Worm (Caenorhabditis elegans) whole organism, dauer: ENCODE data around the gene Y55F3BR.2.

Source experiments
- unc-62 ChIP-seq: sonication (generic microtip); optimal IDR thresholded peaks from 2 replicates; lab custom pipeline; 2017; ENCODE audit warnings: missing biosample characterization, missing genetic modification reagents, missing genetic modification characterization

Gene Y55F3BR.2

DNA sequence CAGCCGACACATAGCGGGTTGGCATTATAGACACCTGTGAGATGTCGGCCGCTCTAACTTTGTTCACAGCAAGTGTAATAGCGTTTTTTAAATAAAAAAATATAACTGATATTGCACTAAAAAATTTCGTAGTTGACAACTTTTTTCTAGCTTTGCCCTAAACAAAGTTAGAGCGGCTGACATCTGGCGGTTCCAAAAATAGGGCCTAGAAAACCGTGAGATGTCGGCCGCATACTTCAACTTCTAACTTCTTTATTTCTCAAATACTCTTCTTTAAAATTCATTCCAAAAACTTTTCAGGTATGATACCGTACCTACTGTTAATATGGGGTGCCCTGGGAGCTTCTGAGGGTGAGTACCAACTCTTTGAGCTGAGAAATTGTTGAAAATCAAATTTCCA is at the start of gene Y55F3BR.2:
Y55F3BR.2 (plus strand) TSS at position 301 of the 400 bp plus-strand sequence.
- TF ChIP-seq unc-62 (GFP tag; lab: Kevin White, UChicago): no peak

DNA sequence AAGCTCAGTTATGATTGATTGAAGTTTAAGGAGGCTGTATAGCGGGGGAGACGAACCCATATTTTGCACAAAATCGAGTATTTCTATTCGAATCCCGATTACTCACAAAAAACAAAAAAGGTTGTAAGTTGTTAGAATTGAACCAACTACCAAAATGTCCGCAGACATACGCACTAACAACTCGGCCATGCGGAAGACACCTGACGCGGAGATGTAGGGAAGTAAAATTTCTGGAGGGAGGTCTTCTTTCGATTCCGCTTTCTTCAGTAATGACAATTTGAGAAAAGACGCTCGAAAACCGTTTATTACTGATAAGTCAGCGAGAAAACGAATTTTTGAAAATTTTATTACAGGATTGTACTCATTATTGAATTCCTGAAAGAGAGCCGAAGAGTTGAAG is 40.9 kb upstream of the Y55F3BR.2 start:
- no peak for TF ChIP-seq unc-62 (GFP tag; lab: Kevin White, UChicago)

DNA sequence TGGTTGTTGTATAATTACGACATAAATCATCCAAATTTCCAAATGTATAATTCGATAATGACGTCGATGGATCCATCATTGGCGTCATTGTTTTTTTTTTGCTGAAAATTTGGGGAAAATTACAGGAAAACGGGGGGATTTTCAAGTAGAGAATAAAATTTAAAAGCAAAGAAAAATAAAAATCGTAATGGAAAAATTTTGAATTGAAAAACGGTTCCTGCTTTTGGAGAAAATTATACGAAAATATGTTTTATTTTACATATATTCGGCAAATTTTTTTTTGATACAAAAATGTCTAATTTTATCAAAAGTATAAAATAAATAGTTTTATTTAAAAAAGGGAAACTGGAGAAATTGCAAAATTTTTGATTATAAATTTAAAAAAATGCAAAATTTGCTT is 33.9 kb upstream of the Y55F3BR.2 start, which contains the start of gene zipt-15:
zipt-15 (minus strand) TSS at position 101 of the 400 bp plus-strand sequence.
- TF ChIP-seq unc-62 (GFP tag; lab: Kevin White, UChicago): no peak

DNA sequence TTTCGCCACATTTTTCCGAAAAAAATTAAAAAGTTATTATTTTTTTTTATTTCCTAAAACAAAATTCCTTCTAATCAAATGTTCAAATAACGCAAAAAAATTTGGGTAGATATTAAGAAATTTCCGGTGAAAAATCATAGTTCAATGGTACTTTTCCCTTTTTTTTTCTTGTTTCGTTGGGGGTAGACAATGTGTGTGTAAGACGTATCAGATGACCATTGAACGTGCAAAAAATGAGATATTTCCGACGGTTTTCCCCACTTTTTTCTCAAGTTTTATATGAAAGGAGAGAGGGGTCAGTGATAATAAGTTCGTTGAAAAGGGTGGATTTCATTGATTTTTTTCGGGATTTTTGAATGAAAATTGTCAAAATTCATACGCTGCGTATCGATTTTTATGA is 32.6 kb upstream of the Y55F3BR.2 start:
- TF ChIP-seq unc-62 (GFP tag; lab: Kevin White, UChicago): no peak

DNA sequence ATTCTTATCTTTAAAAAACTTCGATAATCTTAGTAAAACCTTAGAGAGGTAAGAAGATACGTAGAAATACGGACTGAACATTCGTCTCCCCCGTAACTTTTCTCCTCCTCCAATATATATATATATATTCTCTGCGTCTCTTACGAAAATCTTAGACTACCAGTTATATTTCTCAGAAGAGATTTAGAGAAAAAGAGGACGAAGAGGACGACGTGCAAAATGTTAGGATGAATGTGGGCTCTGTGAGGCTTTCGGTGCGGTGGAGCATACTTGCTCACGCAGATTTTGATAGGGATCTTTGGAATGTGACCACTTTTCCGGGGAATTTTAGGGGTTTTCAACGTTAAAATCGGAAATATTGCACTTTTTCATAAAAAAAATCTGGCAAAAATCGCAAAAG is 30.3 kb upstream of the Y55F3BR.2 start:
- no peak for TF ChIP-seq unc-62 (GFP tag; lab: Kevin White, UChicago)

DNA sequence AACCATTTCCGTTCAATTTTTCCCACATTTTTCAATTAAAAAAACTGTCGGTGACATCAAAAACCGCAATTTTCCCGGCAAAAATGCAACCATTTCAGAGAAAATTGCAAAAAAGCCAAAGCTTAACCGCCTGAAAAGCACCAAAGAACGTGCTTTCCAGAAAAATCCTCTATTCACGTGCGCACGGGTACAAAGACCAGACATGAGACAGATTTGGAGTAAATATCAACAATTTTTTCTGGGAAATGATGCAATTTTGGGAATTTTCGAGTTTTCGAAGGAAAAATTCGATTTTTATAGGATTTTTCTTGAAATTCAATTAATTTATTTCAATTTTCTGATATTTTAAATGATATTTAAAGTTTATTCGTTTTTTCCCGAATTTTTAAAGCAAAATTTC is 29.6 kb upstream of the Y55F3BR.2 start:
- no peak for TF ChIP-seq unc-62 (GFP tag; lab: Kevin White, UChicago)

DNA sequence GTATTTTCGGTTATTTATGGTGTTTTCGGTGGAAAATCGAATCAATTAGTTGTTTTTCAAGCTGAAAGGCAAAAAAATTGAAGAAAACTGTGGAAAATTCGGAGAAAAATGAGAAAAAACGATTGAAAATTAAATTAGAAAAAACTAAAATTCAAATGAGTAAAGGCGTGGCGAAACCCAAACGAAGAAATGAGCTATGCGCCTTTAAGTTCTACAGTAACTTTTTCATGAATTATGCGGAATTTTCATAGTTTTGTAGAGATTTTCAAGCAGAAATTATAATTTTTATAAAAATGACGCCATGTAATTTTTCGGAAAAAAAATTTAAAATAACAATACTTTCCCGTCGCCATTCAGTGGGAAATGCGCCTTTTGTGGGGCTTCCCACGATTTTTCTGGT is 29.0 kb upstream of the Y55F3BR.2 start:
- no peak for TF ChIP-seq unc-62 (GFP tag; lab: Kevin White, UChicago)

DNA sequence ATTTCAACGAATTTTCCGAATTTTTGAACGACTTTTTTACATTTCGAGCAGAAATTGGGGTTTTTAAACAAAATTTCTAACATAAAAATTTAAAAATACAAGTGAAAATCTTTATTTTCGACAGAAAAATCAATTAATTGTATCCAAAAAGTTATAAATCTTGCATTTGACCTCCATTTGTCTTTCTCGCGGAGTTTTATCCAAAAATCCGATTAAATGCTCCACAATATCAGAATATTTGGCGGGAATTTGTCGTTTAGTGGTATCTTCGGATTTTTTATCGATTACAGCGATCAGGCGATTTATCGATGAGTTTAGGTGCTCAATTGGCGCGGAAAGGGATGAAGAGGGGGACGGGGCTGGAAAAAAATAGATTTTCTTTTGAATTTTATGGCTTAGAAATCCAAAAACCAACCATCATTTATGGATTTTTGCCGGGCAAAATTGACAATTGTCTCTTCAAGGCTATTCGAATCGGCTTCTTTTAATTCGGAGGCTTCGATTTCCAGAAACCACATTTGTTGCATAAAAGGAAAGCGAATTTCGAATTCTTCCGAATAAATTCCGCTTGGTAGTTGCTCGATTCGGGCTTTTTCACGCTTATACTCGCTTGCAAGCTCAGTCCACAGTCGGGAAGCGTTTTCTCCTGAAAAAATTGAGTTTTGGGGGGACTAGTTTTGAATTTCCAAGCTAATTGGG is 28.3 kb upstream of the Y55F3BR.2 start:
- no peak for TF ChIP-seq unc-62 (GFP tag; lab: Kevin White, UChicago)

DNA sequence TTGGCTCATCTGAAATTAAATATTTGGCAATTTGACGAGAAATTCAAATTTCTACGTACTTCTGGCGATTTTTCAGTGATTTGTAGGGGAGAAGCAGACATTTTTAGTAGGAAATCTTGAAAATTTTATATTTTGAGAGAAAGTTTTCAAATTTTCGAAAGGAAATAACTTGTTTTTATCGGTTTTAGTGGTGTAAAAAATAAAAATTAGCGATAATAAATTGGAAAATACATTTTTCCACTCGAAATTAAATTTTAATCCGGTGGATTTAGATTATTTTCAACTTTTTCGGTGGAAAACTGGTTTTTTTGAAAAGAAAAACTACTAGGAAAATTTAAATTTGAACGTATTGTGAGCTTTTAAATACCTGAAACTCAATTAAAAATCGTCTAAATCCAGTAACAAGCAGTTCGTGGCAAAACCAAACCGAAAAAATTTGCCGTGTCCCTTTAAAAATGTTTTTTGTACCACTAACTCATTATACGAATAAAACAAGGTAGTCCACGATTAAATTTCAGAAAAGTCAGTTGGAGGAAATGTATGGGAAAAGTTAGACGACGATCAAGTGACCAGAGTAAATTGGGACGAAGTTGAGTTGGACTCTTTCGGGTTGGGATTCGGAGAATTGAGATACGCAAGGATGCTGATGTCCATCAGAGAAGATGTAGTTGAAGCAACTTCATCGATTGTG is 26.8 kb upstream of the Y55F3BR.2 start, which contains the start of the genes madf-1 and Y55F3BR.10:
madf-1 (minus strand) TSS at position 101 of the 691 bp plus-strand sequence.
Y55F3BR.10 (plus strand) TSS at position 641 of the 691 bp plus-strand sequence.
- no peak for TF ChIP-seq unc-62 (GFP tag; lab: Kevin White, UChicago)

DNA sequence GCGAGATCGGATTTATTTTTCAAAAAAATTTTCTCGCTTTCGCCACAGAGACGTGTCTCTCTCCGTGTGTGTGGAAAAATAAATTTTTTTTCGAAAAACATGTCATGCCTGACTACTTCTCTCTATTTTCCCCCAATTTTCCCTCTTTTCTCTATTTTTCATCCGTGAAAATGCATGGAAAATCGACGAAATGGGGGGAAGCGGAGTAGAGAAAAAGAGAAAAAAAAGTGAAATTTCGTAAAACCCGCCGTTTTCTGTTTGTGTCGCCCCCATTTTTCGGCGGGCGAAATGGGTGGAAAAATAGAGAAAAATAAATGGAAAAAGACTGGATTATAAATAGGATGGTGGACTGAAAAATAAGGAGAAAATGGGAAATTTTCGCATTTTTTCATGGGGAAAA is 25.2 kb upstream of the Y55F3BR.2 start:
- TF ChIP-seq unc-62 (GFP tag; lab: Kevin White, UChicago): no peak

DNA sequence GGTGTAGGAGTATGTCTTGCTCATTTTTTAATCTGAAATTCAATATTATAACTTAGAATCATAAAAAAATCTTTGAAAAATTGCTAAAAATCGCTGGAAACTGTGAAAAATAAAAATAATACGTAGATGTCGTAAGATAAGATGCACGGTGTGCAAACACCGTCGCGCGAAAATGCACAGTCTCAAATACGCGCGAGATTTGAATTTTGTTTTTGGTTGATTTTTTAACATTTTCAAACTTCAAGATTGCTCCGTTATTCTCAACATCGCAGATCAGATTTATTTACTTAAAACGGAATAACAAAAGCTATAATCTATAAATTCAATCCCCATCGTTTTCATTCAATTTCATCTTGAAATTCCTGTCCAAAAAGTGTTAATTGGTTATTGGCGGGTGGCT is 16.6 kb upstream of the Y55F3BR.2 start, which contains the start of gene Y55F3BR.6:
Y55F3BR.6 (minus strand) TSS at position 32 of the 400 bp plus-strand sequence.
- TF ChIP-seq unc-62 (GFP tag; lab: Kevin White, UChicago): no peak

DNA sequence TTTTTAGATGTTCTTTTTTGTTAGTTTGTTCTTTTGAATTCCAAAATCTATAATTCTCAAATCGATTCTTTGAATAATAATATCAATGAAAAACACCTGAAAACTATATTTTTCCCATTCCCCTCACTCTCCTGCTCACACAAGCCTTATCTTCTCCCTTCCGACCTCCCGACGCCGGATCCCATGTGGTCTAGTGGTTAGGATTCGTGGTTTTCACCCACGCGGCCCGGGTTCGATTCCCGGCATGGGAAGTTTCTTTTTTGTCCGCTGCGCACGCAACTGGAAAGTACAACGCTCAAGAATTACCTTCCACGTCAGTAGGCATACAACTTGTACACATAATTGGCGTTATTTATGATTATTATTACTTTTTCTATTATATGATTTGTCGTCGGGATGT is 16.1 kb upstream of the Y55F3BR.2 start:
- no peak for TF ChIP-seq unc-62 (GFP tag; lab: Kevin White, UChicago)

DNA sequence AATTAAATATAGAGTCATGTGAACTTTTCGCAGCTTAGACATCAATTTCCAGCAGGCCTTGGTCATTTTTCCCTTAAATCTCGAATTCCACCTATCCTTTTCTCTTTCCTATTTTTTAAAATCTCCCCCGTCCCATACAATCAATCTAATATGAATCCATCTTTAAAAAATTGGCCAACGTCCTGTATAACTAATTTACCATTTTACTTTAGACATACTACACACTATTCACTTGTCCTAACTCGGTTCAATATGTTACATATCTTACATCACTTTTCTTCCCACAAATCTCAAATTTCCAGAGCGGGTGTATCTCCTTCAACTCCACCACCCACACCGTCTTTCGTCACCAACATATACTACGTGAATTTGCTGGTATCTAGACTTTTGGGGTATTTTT is 13.5 kb upstream of the Y55F3BR.2 start, which contains the start of gene lgc-33:
lgc-33 (plus strand) TSS at position 301 of the 400 bp plus-strand sequence.
- no peak for TF ChIP-seq unc-62 (GFP tag; lab: Kevin White, UChicago)

DNA sequence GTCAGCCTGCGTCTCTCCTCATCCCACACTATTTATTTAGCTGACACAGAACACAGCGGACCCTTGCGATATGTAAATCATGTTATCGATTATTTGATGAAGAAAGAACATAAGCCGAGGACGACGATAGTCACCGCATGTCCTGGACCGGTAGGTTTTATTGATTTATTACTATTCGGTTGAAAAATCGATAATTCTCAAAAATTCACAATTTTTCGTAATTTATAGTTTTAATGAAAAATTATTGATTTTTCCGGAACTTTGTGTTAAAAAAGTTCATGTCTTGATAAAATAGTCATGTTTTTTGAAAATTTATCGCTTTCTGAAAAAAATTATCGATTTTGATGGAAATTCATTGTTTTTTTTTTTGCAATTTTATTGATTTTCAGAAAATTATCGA is 10.5 kb upstream of the Y55F3BR.2 start:
- no peak for TF ChIP-seq unc-62 (GFP tag; lab: Kevin White, UChicago)

DNA sequence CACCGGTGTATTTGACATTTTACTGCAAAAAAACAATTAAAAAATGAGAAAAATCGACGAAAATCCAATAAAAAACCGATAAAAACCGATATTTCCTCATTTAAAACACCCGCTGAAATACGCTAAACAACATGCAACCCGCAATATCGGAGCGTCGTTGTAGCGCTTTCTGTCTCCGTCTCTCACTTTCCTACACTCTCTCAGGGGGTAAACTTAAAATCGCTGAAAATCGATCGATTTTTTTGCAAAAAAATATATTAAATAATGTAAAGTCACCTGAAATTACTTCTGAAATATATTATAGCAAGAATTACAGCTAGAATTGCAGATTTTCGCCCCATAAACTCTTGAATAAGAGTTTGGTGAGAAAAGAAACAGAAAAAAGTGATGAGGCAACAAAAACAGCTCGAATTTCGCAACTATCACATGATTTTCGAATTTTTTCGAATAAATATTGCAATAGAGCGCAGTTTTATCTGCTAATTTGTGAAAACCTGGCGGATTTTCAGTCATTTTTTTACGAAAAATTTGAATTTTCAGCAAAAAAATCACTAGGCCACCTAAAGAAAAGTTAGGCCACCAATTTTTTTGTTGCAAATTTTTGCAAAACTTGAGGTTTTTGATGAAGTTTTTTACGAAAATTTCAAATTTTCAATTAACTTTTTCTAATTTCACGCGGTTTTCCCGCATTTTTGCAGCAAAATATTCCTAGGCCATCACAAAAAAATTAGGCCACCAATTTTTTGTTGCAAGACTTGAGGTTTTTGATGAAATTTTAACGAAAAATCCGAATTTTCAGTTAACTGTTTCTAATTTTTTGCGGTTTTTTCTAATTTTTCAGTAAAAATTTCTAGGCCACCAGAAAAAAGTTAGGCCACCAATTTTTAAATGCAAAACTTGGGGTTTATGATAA is 4.1 kb upstream of the Y55F3BR.2 start, which contains the start of the genes lem-4 and Y55F3BR.11:
lem-4 (minus strand) TSS at position 424 of the 913 bp plus-strand sequence.
Y55F3BR.11 (plus strand) TSS at position 863 of the 913 bp plus-strand sequence.
- TF ChIP-seq unc-62 (GFP tag; lab: Kevin White, UChicago): no peak
